Fruit fly (Drosophila melanogaster): ENCODE results near the gene CG9168.
A peak's percentile ranks its signal among the peaks of the same experiment; 100 is the strongest.

The CG9168 gene

DNA sequence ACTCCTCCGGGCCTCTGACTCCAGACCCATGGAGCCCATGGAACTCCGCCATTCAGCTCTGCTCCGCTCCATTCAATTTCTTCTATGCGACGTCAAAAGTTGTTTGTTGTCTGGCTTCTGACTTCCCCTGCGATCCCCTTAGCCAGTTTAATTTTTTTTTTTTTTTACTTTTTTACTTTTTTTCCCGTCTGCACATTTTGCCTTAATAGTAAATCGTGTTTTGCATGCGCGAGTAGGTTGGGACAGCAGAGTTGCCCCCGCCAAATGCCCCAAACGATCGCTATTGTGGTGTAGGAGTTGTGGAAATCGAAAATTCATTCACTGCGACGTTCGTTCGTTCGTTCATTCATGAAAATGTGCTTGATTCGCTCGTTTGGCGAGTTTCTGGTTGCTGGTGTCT, 30.1 kb downstream of the CG9168 start:
- TF ChIP-seq GATAd (GFP tag; optimal IDR thresholded peaks at IDR 0.05) (no peak), tai (GFP tag; optimal IDR thresholded peaks at IDR 0.05) (no peak), lola (GFP tag; optimal IDR thresholded peaks at IDR 0.05) (no peak), woc (GFP tag; optimal IDR thresholded peaks at IDR 0.05) (no peak), foxo (GFP tag; optimal IDR thresholded peaks at IDR 0.05) (no peak), Mio (GFP tag; optimal IDR thresholded peaks at IDR 0.05) (no peak), psq (GFP tag; optimal IDR thresholded peaks at IDR 0.05) (no peak), brk (GFP tag; optimal IDR thresholded peaks at IDR 0.05) (no peak), h (GFP tag; optimal IDR thresholded peaks at IDR 0.05) (no peak), Sp1 (GFP tag; optimal IDR thresholded peaks at IDR 0.05) (no peak)

- TF ChIP-seq foxo (GFP tag; optimal IDR thresholded peaks at IDR 0.05) = peak in 1 of 2 experiments; percentile 26
- TF ChIP-seq Hr78 (GFP tag; optimal IDR thresholded peaks at IDR 0.05) = no peak
- peak; percentile 37 for TF ChIP-seq h (GFP tag; optimal IDR thresholded peaks at IDR 0.05)
- TF ChIP-seq Hnf4 (GFP tag; optimal IDR thresholded peaks at IDR 0.05) = peak; percentile 37
- peak; percentile 43 for TF ChIP-seq HLH106 (tag; optimal IDR thresholded peaks at IDR 0.05)
These were observed 31.5 kb downstream of the CG9168 start for dm6 chr3L:1442309-1442708.

DNA sequence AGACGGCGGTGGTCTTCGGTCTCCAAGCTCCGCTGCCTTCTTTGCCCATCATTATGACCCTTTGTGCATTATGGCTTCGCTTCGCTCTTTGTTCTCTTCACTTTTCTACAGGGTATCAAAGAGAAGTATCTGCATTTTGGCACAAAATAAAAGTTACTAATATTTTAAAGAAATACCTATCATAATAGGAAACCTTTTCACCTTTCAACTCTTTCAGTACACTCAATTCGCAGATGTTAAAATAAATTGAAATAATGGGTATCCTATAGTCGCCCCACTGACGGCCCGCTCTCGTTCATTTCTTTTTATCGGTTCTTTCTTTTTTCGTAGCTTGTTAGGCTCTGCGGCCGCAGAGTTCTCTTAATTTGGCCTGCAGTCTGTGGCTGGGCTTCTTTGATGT, 32.0 kb downstream of the CG9168 start:
- peak; percentile 98 for TF ChIP-seq rgr (GFP tag; optimal IDR thresholded peaks at IDR 0.05)
- TF ChIP-seq Sp1 (GFP tag; optimal IDR thresholded peaks at IDR 0.05) = peak; percentile 97
- TF ChIP-seq CG9705 (GFP tag; optimal IDR thresholded peaks at IDR 0.05) = peak; percentile 73
- peak; percentile 66 for TF ChIP-seq pan (optimal IDR thresholded peaks at IDR 0.05)
- TF ChIP-seq GATAd (GFP tag; optimal IDR thresholded peaks at IDR 0.05) = peak; percentile 75
- peak; percentile 97 for TF ChIP-seq ey (GFP tag; optimal IDR thresholded peaks at IDR 0.05)
- peak; percentile 98 for TF ChIP-seq h (GFP tag; optimal IDR thresholded peaks at IDR 0.05)
- no peak for TF ChIP-seq Hr78 (GFP tag; optimal IDR thresholded peaks at IDR 0.05)
- no peak for TF ChIP-seq Myc (optimal IDR thresholded peaks at IDR 0.05)
- peak; percentile 94 for TF ChIP-seq sage (GFP tag; optimal IDR thresholded peaks at IDR 0.05)
- peak; percentile 97 for TF ChIP-seq HLH106 (tag; optimal IDR thresholded peaks at IDR 0.05)
- TF ChIP-seq foxo (GFP tag; optimal IDR thresholded peaks at IDR 0.05) = peak; percentile 81 to 97
- peak; percentile 95 for TF ChIP-seq Jra (GFP tag; optimal IDR thresholded peaks at IDR 0.05)
- peak; percentile 96 for TF ChIP-seq brk (GFP tag; optimal IDR thresholded peaks at IDR 0.05)
- peak; percentile 98 for TF ChIP-seq psq (GFP tag; optimal IDR thresholded peaks at IDR 0.05)
- TF ChIP-seq Mio (GFP tag; optimal IDR thresholded peaks at IDR 0.05) = peak; percentile 68
- no peak for TF ChIP-seq dl (GFP tag; optimal IDR thresholded peaks at IDR 0.05; ENCODE audit: insufficient read depth in 1 of 2, partially characterized antibody in 2 of 2)
- TF ChIP-seq Hnf4 (GFP tag; optimal IDR thresholded peaks at IDR 0.05) = peak; percentile 97
- peak; percentile 94 for TF ChIP-seq CG32264 (GFP tag; optimal IDR thresholded peaks at IDR 0.05)
- TF ChIP-seq tai (GFP tag; optimal IDR thresholded peaks at IDR 0.05) = peak; percentile 93
- TF ChIP-seq Hr83 (GFP tag; optimal IDR thresholded peaks at IDR 0.05; ENCODE audit: poor library complexity, severe bottlenecking) = peak; percentile 76
- TF ChIP-seq CrebA (GFP tag; optimal IDR thresholded peaks at IDR 0.05; ENCODE audit: borderline replicate concordance) = peak; percentile 86
- peak; percentile 88 for TF ChIP-seq dmrt93B (GFP tag; optimal IDR thresholded peaks at IDR 0.05)
- no peak for TF ChIP-seq Vsx2 (GFP tag; optimal IDR thresholded peaks at IDR 0.05; ENCODE audit: partially characterized antibody)
- TF ChIP-seq dsf (GFP tag; optimal IDR thresholded peaks at IDR 0.05; ENCODE audit: borderline replicate concordance) = peak; percentile 82
- no peak for TF ChIP-seq Dfd (GFP tag; optimal IDR thresholded peaks at IDR 0.05)
- peak; percentile 76 for TF ChIP-seq sv (GFP tag; optimal IDR thresholded peaks at IDR 0.05)
- peak; percentile 97 for TF ChIP-seq fru (GFP tag; optimal IDR thresholded peaks at IDR 0.05)
- peak; percentile 96 for TF ChIP-seq Rel (GFP tag; optimal IDR thresholded peaks at IDR 0.05)
- TF ChIP-seq Rel (tag; optimal IDR thresholded peaks at IDR 0.05) = peak; percentile 79
- TF ChIP-seq Abd-B (GFP tag; optimal IDR thresholded peaks at IDR 0.05) = no peak
- TF ChIP-seq lola (GFP tag; optimal IDR thresholded peaks at IDR 0.05) = no peak
- peak; percentile 97 for TF ChIP-seq br (GFP tag; optimal IDR thresholded peaks at IDR 0.05)
- no peak for TF ChIP-seq N (GFP tag; optimal IDR thresholded peaks at IDR 0.05)
- peak; percentile 98 for TF ChIP-seq woc (GFP tag; optimal IDR thresholded peaks at IDR 0.05)
- TF ChIP-seq jim (GFP tag; optimal IDR thresholded peaks at IDR 0.05) = no peak
- TF ChIP-seq OdsH (GFP tag; optimal IDR thresholded peaks at IDR 0.05) = peak; percentile 97
